Fruit fly (Drosophila melanogaster) Kc167 (cell line): ENCODE data around the gene Ms.

ENCODE experiments used
- Myc ChIP-seq: fragments of >200 bp; optimal IDR thresholded peaks from 2 replicates; lab custom pipeline; 2017; ENCODE audit warnings: missing external identifiers
- Sin3A ChIP-seq: fragments of >200 bp; optimal IDR thresholded peaks from 2 replicates; lab custom pipeline; 2018; ENCODE audit warnings: missing external identifiers
- h ChIP-seq: fragments of >200 bp; optimal IDR thresholded peaks from 3 replicates; lab custom pipeline; 2018; ENCODE audit warnings: missing external identifiers
- psq ChIP-seq: fragments of >200 bp; optimal IDR thresholded peaks from 2 replicates; lab custom pipeline; 2017; ENCODE audit warnings: missing external identifiers

DNA sequence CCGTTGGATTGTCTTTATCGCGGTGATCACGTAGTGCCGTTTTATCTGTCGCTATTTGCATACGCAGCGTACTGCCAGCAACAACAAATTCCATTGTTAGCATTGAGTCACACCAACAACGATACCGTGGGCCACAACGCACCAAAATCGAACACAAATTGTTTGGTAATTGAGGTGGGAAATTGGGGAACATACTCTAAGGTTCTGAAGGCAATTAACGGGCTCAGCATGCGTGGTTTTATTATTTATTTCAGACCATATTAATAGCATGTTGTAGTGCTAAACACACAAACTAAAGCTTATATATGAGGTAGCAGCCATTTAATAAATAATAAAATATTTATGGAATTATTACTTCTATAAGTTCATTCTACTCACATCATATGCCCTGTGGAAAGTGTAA, 42.8 kb upstream of the Ms start:
- no peak for TF ChIP-seq psq (lab: Kevin White, UChicago)
- TF ChIP-seq h (lab: Kevin White, UChicago): no peak
- TF ChIP-seq Myc (lab: Kevin White, UChicago): no peak
- no peak for TF ChIP-seq Sin3A (lab: Kevin White, UChicago)
